Fruit fly (Drosophila melanogaster) whole organism, embryonic: ENCODE measurements around the gene Ntf-2r.

Experiments used
- Adf1 ChIP-seq: fragments of 200-800 bp; sonication (Bioruptor generic); IDR thresholded peaks from 2 replicates; pipeline ENCODE4 v1.3.6; 2022; ENCODE audit warnings: missing biosample characterization, missing genetic modification characterization
- Aef1 ChIP-seq: fragments of 200-800 bp; sonication (Bioruptor generic); IDR thresholded peaks from 3 replicates; pipeline ENCODE4 v1.3.6; 2022; ENCODE audit warnings: missing biosample characterization, missing genetic modification characterization
- CG10959 ChIP-seq: fragments of 200-800 bp; sonication (Bioruptor generic); IDR thresholded peaks from 2 replicates; pipeline ENCODE4 v1.3.6; 2022; ENCODE audit warnings: missing biosample characterization, missing genetic modification characterization
- CG11247 ChIP-seq: fragments of 200-800 bp; sonication (Bioruptor generic); IDR thresholded peaks from 2 replicates; pipeline ENCODE4 v1.3.6; 2022; ENCODE audit warnings: missing biosample characterization, missing genetic modification characterization
- CG11560 ChIP-seq: fragments of 200-800 bp; sonication (Bioruptor generic); IDR thresholded peaks from 3 replicates; pipeline ENCODE4 v1.3.6; 2022; ENCODE audit warnings: missing biosample characterization, missing genetic modification characterization
- CG11723 ChIP-seq: fragments of 200-800 bp; sonication (Bioruptor generic); optimal IDR thresholded peaks from 2 replicates; lab custom pipeline; 2017; ENCODE audit warnings: missing biosample characterization, mild to moderate bottlenecking, missing genetic modification characterization
- CG12071 ChIP-seq: fragments of 200-800 bp; sonication (Bioruptor generic); optimal IDR thresholded peaks from 3 replicates; lab custom pipeline; 2018; ENCODE audit warnings: missing biosample characterization, mild to moderate bottlenecking, missing genetic modification characterization
- CG12236 ChIP-seq: fragments of 200-800 bp; sonication (Bioruptor generic); optimal IDR thresholded peaks from 2 replicates; lab custom pipeline; 2016; ENCODE audit warnings: missing biosample characterization, missing genetic modification characterization
- CG12391 ChIP-seq: fragments of 200-800 bp; sonication (Bioruptor generic); optimal IDR thresholded peaks from 3 replicates; lab custom pipeline; 2018; ENCODE audit warnings: missing biosample characterization, mild to moderate bottlenecking, missing genetic modification characterization, moderate library complexity
- CG14050 ChIP-seq: fragments of 200-800 bp; sonication (Bioruptor generic); IDR thresholded peaks from 3 replicates; pipeline ENCODE4 v1.3.6; 2022; ENCODE audit warnings: missing biosample characterization, missing genetic modification characterization
- CG14441 ChIP-seq: fragments of 200-800 bp; sonication (Bioruptor generic); IDR thresholded peaks from 2 replicates; pipeline ENCODE4 v1.3.6; 2022; ENCODE audit warnings: missing biosample characterization, missing genetic modification characterization
- CG15073 ChIP-seq: fragments of 200-800 bp; sonication (Bioruptor generic); optimal IDR thresholded peaks from 2 replicates; lab custom pipeline; 2016; ENCODE audit warnings: missing biosample characterization, missing genetic modification characterization
- CG15479 ChIP-seq: fragments of 200-800 bp; sonication (Bioruptor generic); optimal IDR thresholded peaks from 3 replicates; lab custom pipeline; 2019; ENCODE audit warnings: missing biosample characterization, mild to moderate bottlenecking, missing genetic modification characterization, moderate library complexity
- CG15601 ChIP-seq: fragments of 200-800 bp; sonication (Bioruptor generic); optimal IDR thresholded peaks from 3 replicates; lab custom pipeline; 2019; ENCODE audit warnings: missing biosample characterization, mild to moderate bottlenecking, missing genetic modification characterization, moderate library complexity
- CG17359 ChIP-seq: fragments of 200-800 bp; sonication (Bioruptor generic); optimal IDR thresholded peaks from 3 replicates; lab custom pipeline; 2018; ENCODE audit warnings: missing biosample characterization, mild to moderate bottlenecking, missing genetic modification characterization, moderate library complexity
- CG18262 ChIP-seq: fragments of 200-800 bp; optimal IDR thresholded peaks from 3 replicates; lab custom pipeline; 2019; ENCODE audit warnings: missing biosample characterization, mild to moderate bottlenecking, missing genetic modification characterization, moderate library complexity
- CG2678 ChIP-seq: fragments of 200-800 bp; sonication (Bioruptor generic); optimal IDR thresholded peaks from 3 replicates; lab custom pipeline; 2019; ENCODE audit warnings: missing biosample characterization, mild to moderate bottlenecking, missing genetic modification characterization, moderate library complexity
- CG32772 ChIP-seq: fragments of 200-800 bp; sonication (Bioruptor generic); IDR thresholded peaks from 2 replicates; pipeline ENCODE4 v1.3.6; 2022; ENCODE audit warnings: missing biosample characterization, missing genetic modification characterization
- CG4854 ChIP-seq: fragments of 200-800 bp; sonication (Bioruptor generic); optimal IDR thresholded peaks from 2 replicates; lab custom pipeline; 2016; ENCODE audit warnings: missing biosample characterization, missing genetic modification characterization, inconsistent platforms
- CG7372 ChIP-seq: fragments of 200-800 bp; sonication (Bioruptor generic); IDR thresholded peaks from 2 replicates; pipeline ENCODE4 v1.3.6; 2022; ENCODE audit warnings: missing biosample characterization, missing genetic modification characterization
- CG8359 ChIP-seq: fragments of 200-800 bp; sonication (Bioruptor generic); optimal IDR thresholded peaks from 2 replicates; lab custom pipeline; 2017; ENCODE audit warnings: missing biosample characterization, mild to moderate bottlenecking, missing genetic modification characterization, borderline replicate concordance
- CG8765 ChIP-seq: fragments of 200-800 bp; sonication (Bioruptor generic); IDR thresholded peaks from 2 replicates; pipeline ENCODE4 v1.3.6; 2022; ENCODE audit warnings: missing biosample characterization, missing genetic modification characterization
- CrebB ChIP-seq: fragments of 200-800 bp; sonication (Bioruptor generic); optimal IDR thresholded peaks from 3 replicates; lab custom pipeline; 2018; ENCODE audit warnings: missing biosample characterization, mild to moderate bottlenecking, missing genetic modification characterization
- Dek ChIP-seq: fragments of 200-800 bp; sonication (Bioruptor generic); optimal IDR thresholded peaks from 3 replicates; lab custom pipeline; 2019; ENCODE audit warnings: missing biosample characterization, mild to moderate bottlenecking, missing genetic modification characterization, moderate library complexity
- Dll ChIP-seq: fragments of 200-800 bp; sonication (Bioruptor generic); IDR thresholded peaks from 4 replicates; pipeline ENCODE4 v1.3.6; 2022; ENCODE audit warnings: missing biosample characterization, missing genetic modification characterization; ENCODE audit not compliant: partially characterized antibody
- ERR ChIP-seq: fragments of 200-800 bp; sonication (Bioruptor generic); optimal IDR thresholded peaks from 2 replicates; lab custom pipeline; 2016; ENCODE audit warnings: missing biosample characterization, missing genetic modification characterization
- Mes4 ChIP-seq: fragments of 200-800 bp; sonication (Bioruptor generic); optimal IDR thresholded peaks from 2 replicates; lab custom pipeline; 2016; ENCODE audit warnings: missing biosample characterization, missing genetic modification characterization
- Pdp1 ChIP-seq, 2 experiments: fragments of 200-800 bp; sonication (Bioruptor generic); optimal IDR thresholded peaks; 3 replicates each; lab custom pipeline; 2016; ENCODE audit warnings: missing biosample characterization in 2 of 2, missing genetic modification characterization in 2 of 2, mild to moderate bottlenecking in 1 of 2, moderate library complexity in 1 of 2
- Rfx ChIP-seq: fragments of 200-800 bp; sonication (Bioruptor generic); IDR thresholded peaks from 2 replicates; pipeline ENCODE4 v1.3.6; 2022; ENCODE audit warnings: missing biosample characterization, missing genetic modification characterization
- cad ChIP-seq: fragments of >200 bp; optimal IDR thresholded peaks from 2 replicates; lab custom pipeline; 2017; ENCODE audit warnings: missing biosample characterization, missing genetic modification characterization
- cwo ChIP-seq: fragments of 200-800 bp; sonication (Bioruptor generic); optimal IDR thresholded peaks from 3 replicates; lab custom pipeline; 2017; ENCODE audit warnings: missing biosample characterization, missing genetic modification characterization, mild to moderate bottlenecking, moderate library complexity, missing genetic modification reagents
- emc ChIP-seq: fragments of 200-800 bp; sonication (Bioruptor generic); optimal IDR thresholded peaks from 2 replicates; lab custom pipeline; 2016; ENCODE audit warnings: missing biosample characterization, missing genetic modification characterization
- gfzf ChIP-seq: fragments of 200-800 bp; sonication (Bioruptor generic); optimal IDR thresholded peaks from 2 replicates; lab custom pipeline; 2016; ENCODE audit warnings: missing biosample characterization, mild to moderate bottlenecking, missing genetic modification characterization, moderate library complexity
- gsb-n ChIP-seq: fragments of 200-800 bp; sonication (Bioruptor generic); optimal IDR thresholded peaks from 3 replicates; lab custom pipeline; 2018; ENCODE audit warnings: missing biosample characterization, mild to moderate bottlenecking, missing genetic modification characterization
- hb ChIP-seq: fragments of 200-800 bp; sonication (Bioruptor generic); IDR thresholded peaks from 3 replicates; pipeline ENCODE4 v1.3.6; 2022; ENCODE audit warnings: missing biosample characterization, missing genetic modification characterization; ENCODE audit not compliant: partially characterized antibody
- insv ChIP-seq, 2 experiments: fragments of 200-800 bp; sonication (Bioruptor generic); optimal IDR thresholded peaks; 3 replicates each; lab custom pipeline; 2016 to 2018; ENCODE audit warnings: missing biosample characterization in 2 of 2, missing genetic modification characterization in 2 of 2
- pho ChIP-seq: fragments of 200-800 bp; sonication (Bioruptor generic); optimal IDR thresholded peaks from 2 replicates; lab custom pipeline; 2016; ENCODE audit warnings: missing biosample characterization, missing genetic modification characterization
- psq ChIP-seq: fragments of 200-800 bp; sonication (Bioruptor generic); optimal IDR thresholded peaks from 2 replicates; lab custom pipeline; 2017; ENCODE audit warnings: missing biosample characterization, missing genetic modification characterization
- pum ChIP-seq: fragments of 200-800 bp; sonication (Bioruptor generic); optimal IDR thresholded peaks from 2 replicates; lab custom pipeline; 2016; ENCODE audit warnings: missing biosample characterization, missing genetic modification characterization
- ro ChIP-seq: fragments of 200-800 bp; sonication (Bioruptor generic); IDR thresholded peaks from 2 replicates; pipeline ENCODE4 v1.3.6; 2022; ENCODE audit warnings: missing biosample characterization, missing genetic modification characterization
- scrt ChIP-seq: fragments of 200-800 bp; sonication (Bioruptor generic); optimal IDR thresholded peaks from 2 replicates; lab custom pipeline; 2018; ENCODE audit warnings: missing biosample characterization, mild to moderate bottlenecking, missing genetic modification characterization, moderate library complexity
- sd ChIP-seq: fragments of 200-800 bp; sonication (Bioruptor generic); optimal IDR thresholded peaks from 3 replicates; lab custom pipeline; 2018; ENCODE audit warnings: missing biosample characterization, mild to moderate bottlenecking, missing genetic modification characterization, moderate library complexity
- sens ChIP-seq: fragments of 200-800 bp; sonication (Bioruptor generic); peaks from one replicate; lab custom pipeline; 2016; ENCODE audit warnings: missing biosample characterization, missing genetic modification characterization
- slou ChIP-seq: fragments of 200-800 bp; sonication (Bioruptor generic); optimal IDR thresholded peaks from 3 replicates; lab custom pipeline; 2016; ENCODE audit warnings: missing biosample characterization, missing genetic modification characterization
- toy ChIP-seq: fragments of 200-800 bp; sonication (Bioruptor generic); IDR thresholded peaks from 2 replicates; pipeline ENCODE4 v1.3.6; 2022; ENCODE audit warnings: missing biosample characterization, missing genetic modification characterization
- trem ChIP-seq: fragments of 200-800 bp; optimal IDR thresholded peaks from 3 replicates; lab custom pipeline; 2019; ENCODE audit warnings: missing biosample characterization, mild to moderate bottlenecking, missing genetic modification characterization, moderate library complexity
- trh ChIP-seq: fragments of 200-800 bp; sonication (Bioruptor generic); optimal IDR thresholded peaks from 2 replicates; lab custom pipeline; 2016; ENCODE audit warnings: missing biosample characterization, missing genetic modification characterization
- twi ChIP-seq: fragments of 200-800 bp; optimal IDR thresholded peaks from 2 replicates; lab custom pipeline; 2019; ENCODE audit warnings: missing biosample characterization, mild to moderate bottlenecking, missing genetic modification characterization, moderate library complexity
- unpg ChIP-seq: fragments of 200-800 bp; sonication (Bioruptor generic); optimal IDR thresholded peaks from 3 replicates; lab custom pipeline; 2018; ENCODE audit warnings: missing biosample characterization, mild to moderate bottlenecking, missing genetic modification characterization, moderate library complexity

Ntf-2r gene

dm6 chr2L:18442903-18443608 is 11.4 kb upstream of the Ntf-2r start, which contains the start of gene RpS26 (continued):
- peak; percentile 62 for TF ChIP-seq Mes4 (GFP tag; lab: Kevin White, UChicago)
- peak; percentile 67 for TF ChIP-seq emc (GFP tag; lab: Kevin White, UChicago)
- 0 out of 4 replicates have a peak, but pooled peaks have one; percentile 29 for TF ChIP-seq Dll
- TF ChIP-seq cwo (GFP tag; lab: Kevin White, UChicago) = no peak
- no peak for TF ChIP-seq CG12236
- peak; percentile 42; the same call in 1 of the 2 replicates for TF ChIP-seq CG7372
- no peak for TF ChIP-seq CG12071 (GFP tag; lab: Kevin White, UChicago)
- TF ChIP-seq CG11723 (GFP tag; lab: Kevin White, UChicago) = no peak
- no peak for TF ChIP-seq Aef1 (GFP tag; lab: Robert Waterston, UW)
- no peak for TF ChIP-seq CG8359 (GFP tag; lab: Kevin White, UChicago)
- TF ChIP-seq ro (GFP tag; lab: Robert Waterston, UW) = no peak
- peak; percentile 60 for TF ChIP-seq pum (GFP tag; lab: Kevin White, UChicago)
- TF ChIP-seq Adf1 (GFP tag; lab: Robert Waterston, UW) = 0 out of 2 replicates have a peak, but pooled peaks have one; percentile 34
- no peak for TF ChIP-seq CG11560 (tag; lab: Robert Waterston, UW)
- peak; percentile 28 for TF ChIP-seq scrt (GFP tag; lab: Kevin White, UChicago)
- peak; percentile 93 for TF ChIP-seq CG4854
- peak; percentile 43 for TF ChIP-seq CG18262 (tag; lab: Kevin White, UChicago)
- no peak for TF ChIP-seq CG8765 (GFP tag; lab: Robert Waterston, UW)
- TF ChIP-seq Pdp1 (GFP tag; optimal IDR thresholded peaks at IDR 0.05; lab: Kevin White, UChicago) = peak; percentile 44 to 51
- TF ChIP-seq unpg (GFP tag; lab: Kevin White, UChicago) = peak; percentile 36
- TF ChIP-seq CG17359 (tag; lab: Kevin White, UChicago) = peak; percentile 27
- TF ChIP-seq CG14050 = 0 out of 3 replicates have a peak, but pooled peaks have one; percentile 14
- peak; percentile 30 for TF ChIP-seq trh (GFP tag; lab: Kevin White, UChicago)
- TF ChIP-seq gfzf = peak; percentile 93
- TF ChIP-seq insv (GFP tag; optimal IDR thresholded peaks at IDR 0.05; lab: Kevin White, UChicago) = peak; percentile 61 to 98
- TF ChIP-seq sens = peak; percentile 90
- peak; percentile 71 for TF ChIP-seq CG15601 (tag; lab: Kevin White, UChicago)
- peak; percentile 16 for TF ChIP-seq Dek (tag; lab: Kevin White, UChicago)
- TF ChIP-seq gsb-n (tag; lab: Kevin White, UChicago) = no peak
- TF ChIP-seq CrebB (tag; lab: Kevin White, UChicago) = no peak
- TF ChIP-seq slou = peak; percentile 56
- peak; percentile 14 for TF ChIP-seq CG15479
- TF ChIP-seq pho (GFP tag; lab: Kevin White, UChicago) = peak; percentile 44
- TF ChIP-seq CG11247 = peak; percentile 43
- peak; percentile 20 for TF ChIP-seq trem (tag; lab: Kevin White, UChicago)
- TF ChIP-seq CG14441 (GFP tag; lab: Robert Waterston, UW) = peak; percentile 9; the same call in 1 of the 2 replicates
- peak; percentile 46 for TF ChIP-seq CG12391 (tag; lab: Kevin White, UChicago)
- TF ChIP-seq Rfx (GFP tag; lab: Robert Waterston, UW) = peak; percentile 75
- no peak for TF ChIP-seq CG10959 (GFP tag; lab: Robert Waterston, UW)
- TF ChIP-seq toy (GFP tag; lab: Robert Waterston, UW) = no peak; the same call in 1 of the 2 replicates
- peak; percentile 3 for TF ChIP-seq psq (GFP tag; lab: Kevin White, UChicago)
- TF ChIP-seq cad (GFP tag; lab: Kevin White, UChicago) = no peak
- no peak for TF ChIP-seq ERR (GFP tag; lab: Kevin White, UChicago)
- no peak for TF ChIP-seq CG32772 (GFP tag; lab: Robert Waterston, UW)
- TF ChIP-seq CG15073 (GFP tag; lab: Kevin White, UChicago) = no peak
- no peak for TF ChIP-seq hb (GFP tag; lab: Robert Waterston, UW)
- TF ChIP-seq CG2678 (tag; lab: Kevin White, UChicago) = no peak
- no peak for TF ChIP-seq sd (tag; lab: Kevin White, UChicago)
- TF ChIP-seq twi (tag; lab: Kevin White, UChicago) = peak; percentile 56
